Worm (Caenorhabditis elegans): Measurements from ENCODE around the gene K07E1.1.

DNA sequence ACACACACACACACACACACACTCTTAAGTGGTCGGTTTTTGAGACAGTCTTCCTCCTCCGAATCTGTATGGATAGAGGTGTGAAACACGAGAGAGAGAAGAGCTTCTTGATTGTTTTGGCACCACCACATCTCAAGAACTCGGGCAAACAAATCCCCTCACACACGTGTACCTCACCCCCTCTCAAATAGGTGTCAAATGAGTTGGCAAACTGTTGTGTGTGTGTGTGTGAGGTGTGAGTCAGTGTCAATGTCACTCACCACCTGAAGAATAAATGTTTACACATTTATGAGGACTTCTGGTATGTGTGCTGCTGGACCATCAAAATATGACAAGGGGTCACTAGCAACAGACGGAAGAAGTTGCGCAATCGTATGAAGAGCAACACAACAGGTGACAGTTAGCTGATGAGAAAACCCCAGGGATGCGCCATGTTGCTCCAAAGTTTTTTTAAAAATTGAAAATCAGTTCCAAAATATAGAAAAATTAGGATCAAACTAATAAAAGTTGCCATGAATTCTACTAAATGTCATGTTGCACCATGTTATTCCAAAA lies 29.1 kb downstream of the K07E1.1 start:
- no peak for TF ChIP-seq lsy-2 (tag; optimal IDR thresholded peaks at IDR 0.05)
- TF ChIP-seq dpl-1 (GFP tag; optimal IDR thresholded peaks at IDR 0.05): no peak
- TF ChIP-seq F16B12.6 (tag; optimal IDR thresholded peaks at IDR 0.05): no peak
- no peak for TF ChIP-seq tbx-2 (tag; optimal IDR thresholded peaks at IDR 0.05)
- no peak for TF ChIP-seq egl-27 (tag; optimal IDR thresholded peaks at IDR 0.05)
- no peak for TF ChIP-seq ceh-88 (GFP tag; IDR thresholded peaks at IDR 0.05)
- TF ChIP-seq fkh-10 (GFP tag; optimal IDR thresholded peaks at IDR 0.05): no peak
- no peak for TF ChIP-seq snpc-4 (tag; optimal IDR thresholded peaks at IDR 0.05)
- no peak for TF ChIP-seq mdl-1 (tag; optimal IDR thresholded peaks at IDR 0.05)
